Worm (Caenorhabditis elegans): ENCODE data around the gene C13A2.4.

- no peak for TF ChIP-seq nhr-77 (tag; optimal IDR thresholded peaks at IDR 0.05)
- TF ChIP-seq unc-130 (tag; optimal IDR thresholded peaks at IDR 0.05): no peak
- no peak for TF ChIP-seq snpc-4 (tag; optimal IDR thresholded peaks at IDR 0.05)
- no peak for TF ChIP-seq nhr-237 (tag; optimal IDR thresholded peaks at IDR 0.05)
- TF ChIP-seq rnt-1 (tag; optimal IDR thresholded peaks at IDR 0.05): no peak
Measured at ce11 chrV:7326928-7327327, 47.7 kb downstream of the C13A2.4 start, which contains the start of gene F10G2.4.

Data from whole organism, L1 larva.